Worm (Caenorhabditis elegans) whole organism, L1 larva: Measurements from ENCODE around the gene ets-10.
A peak's percentile ranks its signal among the peaks of the same experiment; 100 is the strongest.

Experiments used
- C16A3.4 ChIP-seq: fragments of 150-350 bp; optimal IDR thresholded peaks from 2 replicates; lab custom pipeline; 2014; ENCODE audit warnings: missing biosample characterization, missing genetic modification characterization
- F16B12.6 ChIP-seq: fragments of 150-350 bp; optimal IDR thresholded peaks from 2 replicates; lab custom pipeline; 2014; ENCODE audit warnings: missing biosample characterization, missing genetic modification characterization
- Y116A8C.19 ChIP-seq: sonication (generic microtip); optimal IDR thresholded peaks from 2 replicates; lab custom pipeline; 2016; ENCODE audit warnings: missing compliant biosample characterization, missing genetic modification characterization, borderline replicate concordance
- aha-1 ChIP-seq: fragments of 150-350 bp; optimal IDR thresholded peaks from 2 replicates; lab custom pipeline; 2014; ENCODE audit warnings: missing biosample characterization, missing genetic modification characterization
- alr-1 ChIP-seq: fragments of 200-800 bp; sonication (Bioruptor generic); optimal IDR thresholded peaks from 2 replicates; lab custom pipeline; 2018; ENCODE audit warnings: borderline replicate concordance, mild to moderate bottlenecking, missing genetic modification characterization, missing compliant biosample characterization
- aly-2 ChIP-seq: fragments of 150-350 bp; optimal IDR thresholded peaks from 2 replicates; lab custom pipeline; 2014; ENCODE audit warnings: missing biosample characterization, missing genetic modification characterization
- ama-1 ChIP-seq: fragments of 150-350 bp; optimal IDR thresholded peaks from 2 replicates; lab custom pipeline; 2014
- blmp-1 ChIP-seq: fragments of 150-350 bp; optimal IDR thresholded peaks from 2 replicates; lab custom pipeline; 2014; ENCODE audit warnings: missing biosample characterization, missing genetic modification characterization
- ceh-63 ChIP-seq: fragments of 200-800 bp; sonication (Bioruptor generic); optimal IDR thresholded peaks from 2 replicates; lab custom pipeline; 2018; ENCODE audit warnings: mild to moderate bottlenecking, missing genetic modification characterization, missing compliant biosample characterization
- ceh-82 ChIP-seq, 3 experiments: fragments of 150-350 bp in 1 of 3; sonication (generic microtip) in 2 of 3; optimal IDR thresholded peaks; 2 replicates each; lab custom pipeline; 2014 to 2017; ENCODE audit warnings: missing biosample characterization in 3 of 3, missing genetic modification characterization in 3 of 3
- dpl-1 ChIP-seq, 3 experiments: fragments of 150-350 bp in 2 of 3; sonication (generic microtip) in 1 of 3; optimal IDR thresholded peaks; 2 replicates each; lab custom pipeline; 2014 to 2017; ENCODE audit warnings: missing biosample characterization in 3 of 3, missing genetic modification characterization in 3 of 3, missing genetic modification reagents in 3 of 3
- dsc-1 ChIP-seq: sonication (generic microtip); optimal IDR thresholded peaks from 2 replicates; lab custom pipeline; 2016; ENCODE audit warnings: mild to moderate bottlenecking, missing genetic modification characterization, missing compliant biosample characterization
- efl-1 ChIP-seq, 4 experiments: fragments of 150-350 bp; optimal IDR thresholded peaks in 3 of 4; peaks in 1 of 4; 1 replicate in 1 of 4; 2 replicates in 3 of 4; lab custom pipeline; 2014; ENCODE audit warnings: missing biosample characterization in 2 of 4, missing genetic modification characterization in 2 of 4, missing genetic modification reagents in 2 of 4
- egl-13 ChIP-seq: sonication (generic microtip); optimal IDR thresholded peaks from 2 replicates; lab custom pipeline; 2016; ENCODE audit warnings: missing genotype, missing genetic modification reagents, missing genetic modification characterization, missing compliant biosample characterization
- elt-3 ChIP-seq, 6 experiments: fragments of 150-350 bp in 1 of 6; sonication (generic microtip); optimal IDR thresholded peaks; 2 replicates each; lab custom pipeline; 2017 to 2018; ENCODE audit warnings: missing biosample characterization in 6 of 6, missing genetic modification characterization in 6 of 6, inconsistent platforms in 1 of 6
- ets-5 ChIP-seq: fragments of 200-800 bp; sonication (Bioruptor generic); IDR thresholded peaks from 2 replicates; pipeline ENCODE4 v1.3.6; 2022; ENCODE audit warnings: missing genetic modification characterization, missing compliant biosample characterization
- fkh-10 ChIP-seq: sonication (generic microtip); optimal IDR thresholded peaks from 2 replicates; lab custom pipeline; 2017; ENCODE audit warnings: missing biosample characterization, missing genetic modification reagents, missing genetic modification characterization
- fkh-8 ChIP-seq: sonication (generic microtip); optimal IDR thresholded peaks from 2 replicates; lab custom pipeline; 2016; ENCODE audit warnings: mild to moderate bottlenecking, missing genetic modification characterization, missing compliant biosample characterization
- hlh-4 ChIP-seq: sonication (generic microtip); optimal IDR thresholded peaks from 2 replicates; lab custom pipeline; 2016; ENCODE audit warnings: mild to moderate bottlenecking, missing genetic modification characterization, missing compliant biosample characterization
- irx-1 ChIP-seq: sonication (generic microtip); optimal IDR thresholded peaks from 2 replicates; lab custom pipeline; 2016; ENCODE audit warnings: missing genetic modification characterization, missing compliant biosample characterization
- lin-13 ChIP-seq: fragments of 150-350 bp; optimal IDR thresholded peaks from 2 replicates; lab custom pipeline; 2014; ENCODE audit warnings: missing biosample characterization, missing genetic modification reagents, missing genetic modification characterization
- lin-14 ChIP-seq: fragments of 200-800 bp; sonication (Bioruptor generic); optimal IDR thresholded peaks from 2 replicates; lab custom pipeline; 2018; ENCODE audit warnings: mild to moderate bottlenecking, missing genetic modification characterization, moderate library complexity, missing compliant biosample characterization
- lin-15B ChIP-seq: fragments of 150-350 bp; sonication (generic microtip); optimal IDR thresholded peaks from 3 replicates; lab custom pipeline; 2014; ENCODE audit warnings: missing biosample characterization, missing genetic modification characterization
- lin-35 ChIP-seq, 2 experiments: fragments of 150-350 bp; optimal IDR thresholded peaks; 2 replicates each; lab custom pipeline; 2014; ENCODE audit warnings: missing biosample characterization in 2 of 2, missing genetic modification characterization in 2 of 2, missing genetic modification reagents in 2 of 2
- lsy-2 ChIP-seq, 2 experiments: fragments of 150-350 bp; optimal IDR thresholded peaks; 2 replicates each; lab custom pipeline; 2014; ENCODE audit warnings: missing biosample characterization in 2 of 2, missing genetic modification characterization in 2 of 2
- mab-9 ChIP-seq: fragments of 200-800 bp; sonication (Bioruptor generic); IDR thresholded peaks from 2 replicates; pipeline ENCODE4 v1.3.6; 2022; ENCODE audit warnings: missing genetic modification reagents, missing genetic modification characterization, missing compliant biosample characterization
- mdl-1 ChIP-seq, 2 experiments: fragments of 150-350 bp; optimal IDR thresholded peaks; 2 replicates each; lab custom pipeline; 2014 to 2017; ENCODE audit warnings: missing biosample characterization in 2 of 2, missing genetic modification characterization in 2 of 2, inconsistent platforms in 1 of 2
- mep-1 ChIP-seq: fragments of 150-350 bp; optimal IDR thresholded peaks from 2 replicates; lab custom pipeline; 2014; ENCODE audit warnings: missing biosample characterization, missing genetic modification characterization
- nhr-19 ChIP-seq: fragments of 200-800 bp; sonication (Bioruptor generic); conservative IDR thresholded peaks from 2 replicates; pipeline ENCODE4 v1.3.6; 2022; ENCODE audit warnings: missing genetic modification characterization, missing compliant biosample characterization
- nhr-20 ChIP-seq: sonication (generic microtip); optimal IDR thresholded peaks from 2 replicates; lab custom pipeline; 2016; ENCODE audit warnings: mild to moderate bottlenecking, missing genetic modification characterization, missing compliant biosample characterization
- nhr-47 ChIP-seq: sonication (generic microtip); optimal IDR thresholded peaks from 2 replicates; lab custom pipeline; 2016; ENCODE audit warnings: mild to moderate bottlenecking, missing genetic modification characterization, moderate library complexity, missing compliant biosample characterization
- nhr-71 ChIP-seq: sonication (generic microtip); optimal IDR thresholded peaks from 2 replicates; lab custom pipeline; 2016; ENCODE audit warnings: mild to moderate bottlenecking, missing genetic modification characterization, moderate library complexity, missing compliant biosample characterization
- nhr-76 ChIP-seq: sonication (generic microtip); optimal IDR thresholded peaks from 2 replicates; lab custom pipeline; 2017; ENCODE audit warnings: missing biosample characterization, missing genetic modification characterization
- nhr-84 ChIP-seq: sonication (generic microtip); optimal IDR thresholded peaks from 2 replicates; lab custom pipeline; 2017; ENCODE audit warnings: missing biosample characterization, missing genetic modification characterization
- nhr-85 ChIP-seq: sonication (generic microtip); peaks from one replicate; lab custom pipeline; 2016; ENCODE audit warnings: missing genetic modification characterization, inconsistent platforms, missing compliant biosample characterization
- nhr-90 ChIP-seq: sonication (generic microtip); optimal IDR thresholded peaks from 2 replicates; lab custom pipeline; 2016; ENCODE audit warnings: mild to moderate bottlenecking, missing genetic modification characterization, missing compliant biosample characterization; ENCODE audit not compliant: poor library complexity
- snpc-4 ChIP-seq: fragments of 150-350 bp; optimal IDR thresholded peaks from 2 replicates; lab custom pipeline; 2014; ENCODE audit warnings: missing biosample characterization, missing genetic modification characterization
- snu-23 ChIP-seq: sonication (generic microtip); optimal IDR thresholded peaks from 2 replicates; lab custom pipeline; 2016; ENCODE audit warnings: missing genetic modification characterization, missing compliant biosample characterization
- sptf-1 ChIP-seq: fragments of 150-350 bp; optimal IDR thresholded peaks from 2 replicates; lab custom pipeline; 2014; ENCODE audit warnings: missing biosample characterization, missing genetic modification characterization
- swsn-7 ChIP-seq: sonication (generic microtip); optimal IDR thresholded peaks from 2 replicates; lab custom pipeline; 2016; ENCODE audit warnings: missing genetic modification characterization, missing compliant biosample characterization
- tbx-2 ChIP-seq: sonication (generic microtip); optimal IDR thresholded peaks from 2 replicates; lab custom pipeline; 2016; ENCODE audit warnings: missing genetic modification characterization, missing compliant biosample characterization
- tlp-1 ChIP-seq: fragments of 150-350 bp; optimal IDR thresholded peaks from 2 replicates; lab custom pipeline; 2014; ENCODE audit warnings: missing biosample characterization, missing genetic modification characterization
- unc-130 ChIP-seq: fragments of 150-350 bp; optimal IDR thresholded peaks from 2 replicates; lab custom pipeline; 2017; ENCODE audit warnings: missing biosample characterization, missing genetic modification characterization, inconsistent platforms
- unc-86 ChIP-seq: sonication (generic microtip); optimal IDR thresholded peaks from 2 replicates; lab custom pipeline; 2016; ENCODE audit warnings: missing genetic modification characterization, missing compliant biosample characterization
- xbp-1 ChIP-seq: sonication (generic microtip); optimal IDR thresholded peaks from 2 replicates; lab custom pipeline; 2016; ENCODE audit warnings: missing genetic modification characterization, missing compliant biosample characterization
- zag-1 ChIP-seq: fragments of 150-350 bp; optimal IDR thresholded peaks from 2 replicates; lab custom pipeline; 2014; ENCODE audit warnings: missing biosample characterization, missing genetic modification characterization
- zip-4 ChIP-seq: fragments of 200-800 bp; sonication (Bioruptor generic); optimal IDR thresholded peaks from 2 replicates; lab custom pipeline; 2018; ENCODE audit warnings: mild to moderate bottlenecking, missing genetic modification characterization, moderate library complexity, missing compliant biosample characterization
- ztf-4 ChIP-seq: fragments of 150-350 bp; optimal IDR thresholded peaks from 2 replicates; lab custom pipeline; 2014; ENCODE audit warnings: missing biosample characterization, missing genetic modification characterization

Gene ets-10

DNA sequence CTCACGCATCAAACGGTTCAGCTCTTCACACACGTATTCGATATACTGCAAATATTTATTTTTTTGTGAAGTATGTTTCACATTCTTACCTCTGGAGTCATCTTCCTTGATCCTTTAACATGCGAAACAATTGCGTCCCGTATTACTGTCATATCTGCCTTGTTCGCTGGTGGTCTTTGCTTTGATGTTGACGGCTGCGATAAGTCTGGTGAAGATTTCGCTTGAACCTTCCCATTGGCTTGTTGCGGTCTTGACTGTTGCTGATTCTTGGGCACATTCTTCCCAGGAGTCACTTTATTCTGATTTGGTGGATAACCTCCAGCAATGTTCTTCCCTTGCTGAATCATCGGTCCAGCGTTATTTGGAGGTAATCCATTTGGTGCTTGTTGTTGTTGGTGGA, 19.2 kb downstream of the ets-10 start:
- TF ChIP-seq aly-2 (tag; lab: Kevin White, UChicago) (no peak), zag-1 (tag; lab: Kevin White, UChicago) (no peak)
- TF ChIP-seq, all 84 proteins: peak for 0

DNA sequence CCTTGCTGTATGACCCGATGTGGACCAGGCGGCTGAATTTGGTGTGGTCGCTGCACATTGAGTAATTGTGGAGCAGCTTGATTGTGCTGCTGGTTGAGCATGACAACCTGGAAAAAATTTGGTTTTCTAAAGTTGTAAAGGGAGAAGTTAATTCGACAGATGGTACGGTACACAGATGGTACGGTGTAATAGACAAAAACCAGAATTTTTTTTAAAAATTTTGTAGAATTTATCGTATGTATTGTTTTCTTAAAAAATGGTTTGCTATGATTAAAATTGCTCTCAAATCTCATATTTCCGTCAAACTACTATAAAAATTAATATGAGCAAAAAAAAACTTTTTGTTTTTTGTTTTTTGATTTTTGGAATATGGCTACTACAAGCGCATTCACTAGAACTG, 22.9 kb downstream of the ets-10 start, which contains the start of gene pqn-15:
Gene pqn-15 (minus strand): TSS at position 101 of the 400 bp plus-strand sequence.
- TF ChIP-seq snu-23 (GFP tag; lab: Kevin White, UChicago) = no peak

DNA sequence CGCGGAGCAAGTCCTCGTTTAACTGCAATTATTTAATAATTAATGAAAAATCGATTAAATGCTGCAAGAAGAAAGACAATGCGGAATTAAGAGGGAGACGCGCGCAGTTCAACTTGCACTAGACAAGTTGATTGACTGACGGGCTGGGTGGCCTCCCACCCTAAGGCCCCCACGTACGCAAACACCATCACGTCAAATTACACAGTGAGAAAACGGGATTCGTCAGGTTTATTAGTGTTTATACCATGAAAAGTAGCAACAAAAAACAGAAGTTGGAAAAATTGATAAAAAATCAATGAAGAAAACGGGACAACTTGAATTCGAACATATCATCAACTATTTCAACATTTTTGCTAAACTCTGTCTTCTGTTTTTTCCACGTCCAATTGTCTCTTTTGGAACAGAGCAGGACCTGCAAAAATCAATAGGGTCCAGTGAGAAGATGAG, 23.6 kb downstream of the ets-10 start:
- TF ChIP-seq nhr-84 (tag; lab: Kevin White, UChicago) = no peak
- no peak for TF ChIP-seq elt-3 (tag; optimal IDR thresholded peaks at IDR 0.05; lab: Kevin White, UChicago)
- peak; percentile 13 to 41 for TF ChIP-seq lsy-2 (tag; optimal IDR thresholded peaks at IDR 0.05; lab: Kevin White, UChicago)
- TF ChIP-seq dpl-1 (GFP tag; optimal IDR thresholded peaks at IDR 0.05; lab: Kevin White, UChicago) = peak in 2 of 3 experiments; percentile 20 to 28
- peak in 2 of 3 experiments; percentile 4 to 15 for TF ChIP-seq ceh-82 (tag; optimal IDR thresholded peaks at IDR 0.05; lab: Kevin White, UChicago)
- TF ChIP-seq ztf-4 (tag; lab: Kevin White, UChicago) = no peak
- peak; percentile 61 for TF ChIP-seq nhr-71
- TF ChIP-seq nhr-47 (tag; lab: Kevin White, UChicago) = peak; percentile 55
- TF ChIP-seq sptf-1 (tag; lab: Kevin White, UChicago) = no peak
- peak; percentile 85 for TF ChIP-seq F16B12.6
- TF ChIP-seq nhr-19 = peak; percentile 37; the same call in 1 of the 2 replicates
- peak; percentile 41 for TF ChIP-seq tbx-2
- no peak for TF ChIP-seq zag-1 (tag; lab: Kevin White, UChicago)
- TF ChIP-seq ama-1 (lab: Kevin White, UChicago) = no peak
- TF ChIP-seq nhr-76 (tag; lab: Kevin White, UChicago) = no peak
- TF ChIP-seq fkh-8 (tag; lab: Kevin White, UChicago) = peak; percentile 26
- peak; percentile 15 for TF ChIP-seq egl-13
- TF ChIP-seq dsc-1 (tag; lab: Kevin White, UChicago) = peak; percentile 46
- no peak for TF ChIP-seq blmp-1 (tag; lab: Kevin White, UChicago)
- peak; percentile 48 for TF ChIP-seq swsn-7
- peak; percentile 18 for TF ChIP-seq nhr-90 (tag; lab: Kevin White, UChicago)
- peak; percentile 61 for TF ChIP-seq irx-1
- peak; percentile 58 for TF ChIP-seq snu-23 (GFP tag; lab: Kevin White, UChicago)
- no peak for TF ChIP-seq mab-9 (GFP tag; lab: Robert Waterston, UW)
- peak; percentile 4 to 15 for TF ChIP-seq efl-1 (optimal IDR thresholded peaks at IDR 0.05; lab: Kevin White, UChicago)
- TF ChIP-seq efl-1 (GFP tag; optimal IDR thresholded peaks at IDR 0.05 in 1 of 2; lab: Kevin White, UChicago) = peak in 1 of 2 experiments; percentile 40
- TF ChIP-seq nhr-85 (tag; lab: Kevin White, UChicago) = peak; percentile 73
- peak; percentile 54 for TF ChIP-seq nhr-20
- no peak for TF ChIP-seq mdl-1 (tag; optimal IDR thresholded peaks at IDR 0.05; lab: Kevin White, UChicago)
- TF ChIP-seq xbp-1 = peak; percentile 45
- no peak for TF ChIP-seq zip-4 (GFP tag; lab: Kevin White, UChicago)
- TF ChIP-seq ets-5 (GFP tag; lab: Robert Waterston, UW) = no peak
- TF ChIP-seq snpc-4 (tag; lab: Kevin White, UChicago) = no peak
- TF ChIP-seq aha-1 (tag; lab: Kevin White, UChicago) = no peak
- no peak for TF ChIP-seq fkh-10 (GFP tag; lab: Kevin White, UChicago)
- TF ChIP-seq unc-86 (tag; lab: Kevin White, UChicago) = peak; percentile 44
- TF ChIP-seq lin-13 = no peak
- no peak for TF ChIP-seq alr-1 (tag; lab: Kevin White, UChicago)
- peak in 1 of 2 experiments; percentile 51 for TF ChIP-seq lin-35 (GFP tag; optimal IDR thresholded peaks at IDR 0.05; lab: Kevin White, UChicago)
- TF ChIP-seq lin-14 = peak; percentile 76
- TF ChIP-seq tlp-1 (tag; lab: Kevin White, UChicago) = no peak
- peak; percentile 28 for TF ChIP-seq C16A3.4
- TF ChIP-seq mep-1 (tag; lab: Kevin White, UChicago) = peak; percentile 30
- no peak for TF ChIP-seq lin-15B
- TF ChIP-seq Y116A8C.19 (tag; lab: Kevin White, UChicago) = no peak
- TF ChIP-seq hlh-4 (tag; lab: Kevin White, UChicago) = no peak
- TF ChIP-seq unc-130 (tag; lab: Kevin White, UChicago) = peak; percentile 35
- TF ChIP-seq ceh-63 = no peak
